Fruit fly (Drosophila melanogaster): ENCODE data around the gene CG6125.

CG6125 gene

dm6 chr3R:15363608-15364007 is 43.3 kb downstream of the CG6125 start, which contains the start of gene CG6171 (continued):
- TF ChIP-seq Bgb (GFP tag; IDR thresholded peaks at IDR 0.05; ENCODE audit: partially characterized antibody): peak; percentile 30; the same call in 1 of the 2 replicates
- no peak for TF ChIP-seq CG10959 (GFP tag; IDR thresholded peaks at IDR 0.05)
- TF ChIP-seq CG30020 (tag; optimal IDR thresholded peaks at IDR 0.05): no peak
- TF ChIP-seq CG3726 (GFP tag; IDR thresholded peaks at IDR 0.05): no peak
- no peak for TF ChIP-seq B-H2 (GFP tag; optimal IDR thresholded peaks at IDR 0.05)
- no peak for TF ChIP-seq CG1529 (GFP tag; optimal IDR thresholded peaks at IDR 0.05)
- TF ChIP-seq CG34224 (GFP tag; IDR thresholded peaks at IDR 0.05; ENCODE audit: partially characterized antibody): peak; percentile 48; the same call in 2 of the 3 replicates
- no peak for TF ChIP-seq sr (GFP tag; IDR thresholded peaks at IDR 0.05)
- no peak for TF ChIP-seq C15 (GFP tag; IDR thresholded peaks at IDR 0.05)
- TF ChIP-seq CG11696 (GFP tag; IDR thresholded peaks at IDR 0.05): no peak
- no peak for TF ChIP-seq dm (GFP tag; optimal IDR thresholded peaks at IDR 0.05)
- peak; percentile 48; the same call in 1 of the 3 replicates for TF ChIP-seq CG14860 (GFP tag; IDR thresholded peaks at IDR 0.05; ENCODE audit: partially characterized antibody)
- peak; percentile 37 for TF ChIP-seq Myb (GFP tag; optimal IDR thresholded peaks at IDR 0.05)
- TF ChIP-seq ci (GFP tag; IDR thresholded peaks at IDR 0.05): no peak
- TF ChIP-seq Atf-2 (GFP tag; optimal IDR thresholded peaks at IDR 0.05): no peak
- peak; percentile 64 for TF ChIP-seq MESR4 (GFP tag; optimal IDR thresholded peaks at IDR 0.05)
- no peak for TF ChIP-seq bowl (GFP tag; IDR thresholded peaks at IDR 0.05)

dm6 chr3R:15361490-15361889 is 45.4 kb downstream of the CG6125 start, which contains the start of the genes Cog2 and Trax:
Cog2 (minus strand) TSS chr3R:15361657.
Trax (plus strand) TSS chr3R:15361692.
- TF ChIP-seq CG34422 (GFP tag; IDR thresholded peaks at IDR 0.05) (0 out of 3 replicates have a peak, but pooled peaks have one; percentile 9), dpn (GFP tag; optimal IDR thresholded peaks at IDR 0.05) (no peak), CG9817 (tag; optimal IDR thresholded peaks at IDR 0.05) (no peak), h (optimal IDR thresholded peaks at IDR 0.05) (no peak), Hr51 (GFP tag; optimal IDR thresholded peaks at IDR 0.05) (no peak), stwl (tag; optimal IDR thresholded peaks at IDR 0.05) (peak; percentile 39), Hr39 (optimal IDR thresholded peaks at IDR 0.05) (no peak), Atf-2 (GFP tag; optimal IDR thresholded peaks at IDR 0.05) (no peak), unpg (GFP tag; optimal IDR thresholded peaks at IDR 0.05) (no peak), CG4854 (GFP tag; optimal IDR thresholded peaks at IDR 0.05) (no peak), Dll (GFP tag; IDR thresholded peaks at IDR 0.05; ENCODE audit: partially characterized antibody) (peak; percentile 94), CG1603 (tag; optimal IDR thresholded peaks at IDR 0.05) (peak; percentile 7), Hr78 (GFP tag; optimal IDR thresholded peaks at IDR 0.05) (no peak), CG14860 (GFP tag; IDR thresholded peaks at IDR 0.05; ENCODE audit: partially characterized antibody) (peak; percentile 72), wor (GFP tag; IDR thresholded peaks at IDR 0.05) (no peak), pzg (GFP tag; optimal IDR thresholded peaks at IDR 0.05) (peak; percentile 36), Ada2b (GFP tag; IDR thresholded peaks at IDR 0.05) (no peak), CG4282 (GFP tag; optimal IDR thresholded peaks at IDR 0.05) (no peak), bbx (GFP tag; IDR thresholded peaks at IDR 0.05; ENCODE audit: partially characterized antibody) (peak; percentile 93), CG34224 (GFP tag; IDR thresholded peaks at IDR 0.05; ENCODE audit: partially characterized antibody) (peak; percentile 94), exex (tag; optimal IDR thresholded peaks at IDR 0.05) (no peak), Sry-δ (GFP tag; optimal IDR thresholded peaks at IDR 0.05) (peak; percentile 75), dan (GFP tag; IDR thresholded peaks at IDR 0.05) (no peak), bab2 (GFP tag; optimal IDR thresholded peaks at IDR 0.05) (no peak), CG9932 (GFP tag; IDR thresholded peaks at IDR 0.05) (no peak), Mrtf (GFP tag; IDR thresholded peaks at IDR 0.05) (no peak), ap (GFP tag; IDR thresholded peaks at IDR 0.05) (no peak), CG6175 (GFP tag; IDR thresholded peaks at IDR 0.05) (no peak), CG15601 (tag; optimal IDR thresholded peaks at IDR 0.05) (no peak), CG33213 (GFP tag; optimal IDR thresholded peaks at IDR 0.05) (no peak), CG14441 (GFP tag; IDR thresholded peaks at IDR 0.05) (no peak), CG32767 (GFP tag; IDR thresholded peaks at IDR 0.05) (no peak), Doc3 (GFP tag; IDR thresholded peaks at IDR 0.05; ENCODE audit: partially characterized antibody) (peak; percentile 94), CG8089 (GFP tag; optimal IDR thresholded peaks at IDR 0.05) (no peak), HLHmδ (GFP tag; optimal IDR thresholded peaks at IDR 0.05) (no peak), CG4617 (GFP tag; optimal IDR thresholded peaks at IDR 0.05; ENCODE audit: borderline replicate concordance) (peak; percentile 49), CG5953 (GFP tag; IDR thresholded peaks at IDR 0.05) (no peak)

Measured in whole organism, embryonic.